Fruit fly (Drosophila melanogaster) whole organism, prepupa: ENCODE results near the gene Grx3.

Source experiments
- Blimp-1 ChIP-seq: fragments of 200-800 bp; sonication (Bioruptor generic); optimal IDR thresholded peaks from 3 replicates; lab custom pipeline; 2017; ENCODE audit warnings: missing biosample characterization, missing genetic modification characterization, mild to moderate bottlenecking, moderate library complexity, missing genetic modification reagents
- CG11294 ChIP-seq: fragments of 200-800 bp; sonication (Bioruptor generic); IDR thresholded peaks from 2 replicates; pipeline ENCODE4 v1.3.6; 2022; ENCODE audit warnings: missing biosample characterization, missing genetic modification characterization
- CG11762 ChIP-seq: fragments of 200-800 bp; sonication (Bioruptor generic); optimal IDR thresholded peaks from 3 replicates; lab custom pipeline; 2016; ENCODE audit warnings: missing biosample characterization, missing genetic modification characterization; ENCODE audit not compliant: insufficient read depth
- CG15336 ChIP-seq: fragments of 200-800 bp; sonication (Bioruptor generic); IDR thresholded peaks from 2 replicates; pipeline ENCODE4 v1.3.6; 2022; ENCODE audit warnings: missing biosample characterization, missing genetic modification characterization
- CG1621 ChIP-seq: fragments of 200-800 bp; sonication (Bioruptor generic); optimal IDR thresholded peaks from 3 replicates; lab custom pipeline; 2018; ENCODE audit warnings: missing biosample characterization, mild to moderate bottlenecking, missing genetic modification characterization
- CG16779 ChIP-seq: fragments of 200-800 bp; sonication (Bioruptor generic); optimal IDR thresholded peaks from 3 replicates; lab custom pipeline; 2017; ENCODE audit warnings: missing biosample characterization, mild to moderate bottlenecking, missing genetic modification characterization
- CG3032 ChIP-seq: fragments of 200-800 bp; optimal IDR thresholded peaks from 2 replicates; lab custom pipeline; 2019; ENCODE audit warnings: missing biosample characterization, mild to moderate bottlenecking, missing genetic modification characterization, moderate library complexity
- CG31627 ChIP-seq: fragments of 200-800 bp; sonication (Bioruptor generic); optimal IDR thresholded peaks from 3 replicates; lab custom pipeline; 2016; ENCODE audit warnings: missing biosample characterization, missing genetic modification characterization
- CG32006 ChIP-seq: fragments of 200-800 bp; sonication (Bioruptor generic); optimal IDR thresholded peaks from 3 replicates; lab custom pipeline; 2017; ENCODE audit warnings: missing biosample characterization, mild to moderate bottlenecking, missing genetic modification characterization
- CG34406 ChIP-seq: fragments of 200-800 bp; sonication (Bioruptor generic); optimal IDR thresholded peaks from 3 replicates; lab custom pipeline; 2016; ENCODE audit warnings: missing biosample characterization, missing genetic modification characterization
- CG3919 ChIP-seq: fragments of 200-800 bp; sonication (Bioruptor generic); optimal IDR thresholded peaks from 3 replicates; lab custom pipeline; 2016; ENCODE audit warnings: missing biosample characterization, missing genetic modification characterization
- CG4318 ChIP-seq: fragments of 200-800 bp; sonication (Bioruptor generic); optimal IDR thresholded peaks from 3 replicates; lab custom pipeline; 2017; ENCODE audit warnings: missing biosample characterization, mild to moderate bottlenecking, missing genetic modification characterization
- CG6163 ChIP-seq: fragments of 200-800 bp; sonication (Bioruptor generic); IDR thresholded peaks from 3 replicates; pipeline ENCODE4 v1.3.6; 2022; ENCODE audit warnings: missing biosample characterization, missing genetic modification characterization
- CG6276 ChIP-seq: fragments of 200-800 bp; sonication (Bioruptor generic); optimal IDR thresholded peaks from 2 replicates; lab custom pipeline; 2017; ENCODE audit warnings: missing biosample characterization, mild to moderate bottlenecking, missing genetic modification characterization
- CG6792 ChIP-seq: fragments of 200-800 bp; sonication (Bioruptor generic); optimal IDR thresholded peaks from 3 replicates; lab custom pipeline; 2016; ENCODE audit warnings: missing biosample characterization, missing genetic modification characterization
- CG6808 ChIP-seq: fragments of 200-800 bp; sonication (Bioruptor generic); optimal IDR thresholded peaks from 3 replicates; lab custom pipeline; 2017; ENCODE audit warnings: missing biosample characterization, missing genetic modification characterization, mild to moderate bottlenecking, moderate library complexity, missing genetic modification reagents
- CG8319 ChIP-seq: fragments of 200-800 bp; sonication (Bioruptor generic); optimal IDR thresholded peaks from 3 replicates; lab custom pipeline; 2016; ENCODE audit warnings: missing biosample characterization, missing genetic modification characterization
- CG8632 ChIP-seq: fragments of 200-800 bp; sonication (Bioruptor generic); optimal IDR thresholded peaks from 3 replicates; lab custom pipeline; 2016; ENCODE audit warnings: missing biosample characterization, missing genetic modification characterization
- Eip75B ChIP-seq: fragments of 200-800 bp; sonication (Bioruptor generic); optimal IDR thresholded peaks from 3 replicates; lab custom pipeline; 2016; ENCODE audit warnings: missing biosample characterization, missing genetic modification characterization
- Eip78C ChIP-seq: fragments of 200-800 bp; sonication (Bioruptor generic); peaks from one replicate; lab custom pipeline; 2016; ENCODE audit warnings: missing biosample characterization, missing genetic modification characterization
- Eip93F ChIP-seq: fragments of 200-800 bp; sonication (Bioruptor generic); optimal IDR thresholded peaks from 2 replicates; lab custom pipeline; 2016; ENCODE audit warnings: missing biosample characterization, mild to moderate bottlenecking, missing genetic modification characterization
- Ets96B ChIP-seq: fragments of 200-800 bp; optimal IDR thresholded peaks from 2 replicates; lab custom pipeline; 2019; ENCODE audit warnings: missing biosample characterization, mild to moderate bottlenecking, missing genetic modification characterization, moderate library complexity
- Gug ChIP-seq: fragments of 200-800 bp; sonication (Bioruptor generic); IDR thresholded peaks from 2 replicates; pipeline ENCODE4 v1.3.6; 2022; ENCODE audit warnings: missing biosample characterization, missing genetic modification characterization
- Hr38 ChIP-seq: sonication (Bioruptor generic); optimal IDR thresholded peaks from 2 replicates; lab custom pipeline; 2016; ENCODE audit warnings: missing biosample characterization, missing genetic modification characterization
- Hr39 ChIP-seq: fragments of 200-800 bp; sonication (Bioruptor generic); optimal IDR thresholded peaks from 2 replicates; lab custom pipeline; 2016; ENCODE audit warnings: missing biosample characterization, missing genetic modification characterization
- Met ChIP-seq: fragments of 200-800 bp; sonication (Bioruptor generic); optimal IDR thresholded peaks from 3 replicates; lab custom pipeline; 2016; ENCODE audit warnings: missing biosample characterization, missing genetic modification characterization
- OdsH ChIP-seq: fragments of 200-800 bp; sonication (Bioruptor generic); optimal IDR thresholded peaks from 3 replicates; lab custom pipeline; 2016; ENCODE audit warnings: missing biosample characterization, missing genetic modification characterization
- Smox ChIP-seq: fragments of 200-800 bp; sonication (Bioruptor generic); optimal IDR thresholded peaks from 3 replicates; lab custom pipeline; 2016; ENCODE audit warnings: missing biosample characterization, missing genetic modification characterization
- Sox102F ChIP-seq: fragments of 200-800 bp; sonication (Bioruptor generic); optimal IDR thresholded peaks from 2 replicates; lab custom pipeline; 2016; ENCODE audit warnings: missing biosample characterization, mild to moderate bottlenecking, missing genetic modification characterization
- Sox14 ChIP-seq: fragments of 200-800 bp; sonication (Bioruptor generic); optimal IDR thresholded peaks from 3 replicates; lab custom pipeline; 2016; ENCODE audit warnings: missing biosample characterization, missing genetic modification characterization
- Sox15 ChIP-seq: fragments of 200-800 bp; sonication (Bioruptor generic); optimal IDR thresholded peaks from 3 replicates; lab custom pipeline; 2016; ENCODE audit warnings: missing biosample characterization, missing genetic modification characterization
- achi ChIP-seq: fragments of 200-800 bp; sonication (Bioruptor generic); optimal IDR thresholded peaks from 3 replicates; lab custom pipeline; 2016; ENCODE audit warnings: missing biosample characterization, missing genetic modification characterization
- cyc ChIP-seq: fragments of 200-800 bp; sonication (Bioruptor generic); optimal IDR thresholded peaks from 3 replicates; lab custom pipeline; 2016; ENCODE audit warnings: missing biosample characterization, missing genetic modification characterization
- dac ChIP-seq: fragments of 200-800 bp; sonication (Bioruptor generic); optimal IDR thresholded peaks from 2 replicates; lab custom pipeline; 2017; ENCODE audit warnings: missing biosample characterization, mild to moderate bottlenecking, missing genetic modification characterization
- dsx ChIP-seq: fragments of 200-800 bp; optimal IDR thresholded peaks from 3 replicates; lab custom pipeline; 2019; ENCODE audit warnings: missing biosample characterization, mild to moderate bottlenecking, missing genetic modification characterization, moderate library complexity; ENCODE audit not compliant: poor library complexity, severe bottlenecking
- eg ChIP-seq: fragments of 200-800 bp; sonication (Bioruptor generic); IDR thresholded peaks from 3 replicates; pipeline ENCODE4 v1.3.6; 2022; ENCODE audit warnings: missing biosample characterization, missing genetic modification characterization
- esn ChIP-seq: fragments of 200-800 bp; sonication (Bioruptor generic); optimal IDR thresholded peaks from 2 replicates; lab custom pipeline; 2016; ENCODE audit warnings: missing biosample characterization, mild to moderate bottlenecking, missing genetic modification characterization, moderate library complexity
- fd85E ChIP-seq: fragments of 200-800 bp; sonication (Bioruptor generic); optimal IDR thresholded peaks from 3 replicates; lab custom pipeline; 2016; ENCODE audit warnings: missing biosample characterization, missing genetic modification characterization
- lz ChIP-seq: fragments of 200-800 bp; sonication (Bioruptor generic); optimal IDR thresholded peaks from 3 replicates; lab custom pipeline; 2016; ENCODE audit warnings: missing biosample characterization, missing genetic modification characterization
- spab ChIP-seq: fragments of 200-800 bp; sonication (Bioruptor generic); optimal IDR thresholded peaks from 2 replicates; lab custom pipeline; 2017; ENCODE audit warnings: missing biosample characterization, mild to moderate bottlenecking, missing genetic modification characterization, missing genetic modification reagents
- ss ChIP-seq, 2 experiments: fragments of 200-800 bp; sonication (Bioruptor generic); optimal IDR thresholded peaks; 2 replicates in 1 of 2; 3 replicates in 1 of 2; lab custom pipeline; 2017 to 2018; ENCODE audit warnings: mild to moderate bottlenecking in 2 of 2, missing biosample characterization in 2 of 2, missing genetic modification characterization in 2 of 2, moderate library complexity in 1 of 2
- svp ChIP-seq: fragments of 200-800 bp; sonication (Bioruptor generic); peaks from one replicate; lab custom pipeline; 2016; ENCODE audit warnings: missing biosample characterization, missing genetic modification characterization

The Grx3 gene

dm6 chr2L:13398614-13399161, 32.4 kb downstream of the Grx3 start, which contains the start of the genes CG10859 and CG7110 (continued):
- TF ChIP-seq Sox14 (GFP tag; lab: Kevin White, UChicago) (no peak), CG11294 (GFP tag; lab: Robert Waterston, UW) (no peak), esn (GFP tag; lab: Kevin White, UChicago) (peak; percentile 27), Sox15 (no peak), fd85E (GFP tag; lab: Kevin White, UChicago) (no peak), achi (GFP tag; lab: Kevin White, UChicago) (no peak), CG8319 (GFP tag; lab: Kevin White, UChicago) (no peak), Smox (GFP tag; lab: Kevin White, UChicago) (no peak), dac (GFP tag; lab: Kevin White, UChicago) (no peak), Met (GFP tag; lab: Kevin White, UChicago) (peak; percentile 33), CG6808 (GFP tag; lab: Kevin White, UChicago) (no peak), lz (GFP tag; lab: Kevin White, UChicago) (peak; percentile 25), CG1621 (tag; lab: Kevin White, UChicago) (no peak), CG32006 (GFP tag; lab: Kevin White, UChicago) (no peak), CG3919 (GFP tag; lab: Kevin White, UChicago) (peak; percentile 26), Ets96B (tag; lab: Kevin White, UChicago) (no peak), CG6276 (GFP tag; lab: Kevin White, UChicago) (no peak), CG16779 (no peak), Hr38 (GFP tag; lab: Kevin White, UChicago) (no peak), CG6792 (GFP tag; lab: Kevin White, UChicago) (no peak), Blimp-1 (GFP tag; lab: Kevin White, UChicago) (no peak), Eip75B (GFP tag; lab: Kevin White, UChicago) (no peak), CG6163 (GFP tag; lab: Robert Waterston, UW) (no peak), OdsH (GFP tag; lab: Kevin White, UChicago) (peak; percentile 19), CG15336 (GFP tag; lab: Robert Waterston, UW) (no peak), CG3032 (tag; lab: Kevin White, UChicago) (peak; percentile 12), CG4318 (no peak), CG34406 (GFP tag; lab: Kevin White, UChicago) (peak; percentile 25), eg (GFP tag; lab: Robert Waterston, UW) (no peak), spab (GFP tag; lab: Kevin White, UChicago) (no peak), ss (GFP tag; optimal IDR thresholded peaks at IDR 0.05; lab: Kevin White, UChicago) (peak in 1 of 2 experiments; percentile 40), svp (GFP tag; lab: Kevin White, UChicago) (no peak), Gug (GFP tag; lab: Robert Waterston, UW) (no peak), CG8632 (peak; percentile 3), Eip78C (peak; percentile 83), Hr39 (no peak), dsx (GFP tag; lab: Kevin White, UChicago) (no peak), Sox102F (GFP tag; lab: Kevin White, UChicago) (peak; percentile 12), CG11762 (GFP tag; lab: Kevin White, UChicago) (no peak), Eip93F (GFP tag; lab: Kevin White, UChicago) (no peak), cyc (peak; percentile 2), CG31627 (GFP tag; lab: Kevin White, UChicago) (no peak)
- TF ChIP-seq, all 60 proteins: peak for 14
